Fruit fly (Drosophila melanogaster) whole organism, embryonic: ENCODE measurements around the gene nAChRalpha6.

ENCODE experiments used
- CG16779 ChIP-seq: fragments of 200-800 bp; sonication (Bioruptor generic); IDR thresholded peaks from 2 replicates; pipeline ENCODE4 v1.3.6; 2022; ENCODE audit warnings: missing biosample characterization, missing genetic modification characterization
- CG18764 ChIP-seq: fragments of 200-800 bp; sonication (Bioruptor generic); optimal IDR thresholded peaks from 3 replicates; lab custom pipeline; 2016; ENCODE audit warnings: missing biosample characterization, missing genetic modification characterization

dm6 chr2L:9924765-9925164, 38.7 kb upstream of the nAChRalpha6 start, which contains the start of the genes TbCMF46 and CG42366:
- TF ChIP-seq CG16779 (GFP tag; lab: Robert Waterston, UW) = no peak
- TF ChIP-seq CG18764 (GFP tag; lab: Kevin White, UChicago) = no peak
